Comparison of ENCODE assay signal across 1 fruit fly cellular context in genomic region chrX:14832562-14833303, dm6.
A peak's percentile ranks its signal among the peaks of the same experiment; 100 is the strongest.
TF ChIP-seq lines count a peak whose summit lies in the region.

TSS of gene CG14411 (plus strand) at chrX:14832647.

TF ChIP-seq in whole organism, embryonic, 481 proteins besides CTCF, POLR2A, EP300 and RAD21 (continued from another document):
- TF ChIP-seq stwl (tag; optimal IDR thresholded peaks at IDR 0.05; lab: Kevin White, UChicago) (peak; percentile 81), PHDP (tag; optimal IDR thresholded peaks at IDR 0.05; lab: Kevin White, UChicago) (no peak), nerfin-1 (tag; optimal IDR thresholded peaks at IDR 0.05; lab: Kevin White, UChicago) (no peak), Med (GFP tag; lab: Kevin White, UChicago) (peak; percentile 80), CG10543 (GFP tag; optimal IDR thresholded peaks at IDR 0.05; lab: Kevin White, UChicago) (no peak), Fer2 (tag; optimal IDR thresholded peaks at IDR 0.05; lab: Kevin White, UChicago) (no peak), Oaz (GFP tag; IDR thresholded peaks at IDR 0.05; lab: Robert Waterston, UW) (no peak), Dfd (GFP tag; optimal IDR thresholded peaks at IDR 0.05; lab: Kevin White, UChicago) (no peak), CG1602 (GFP tag; optimal IDR thresholded peaks at IDR 0.05; lab: Kevin White, UChicago) (no peak), Mrtf (GFP tag; IDR thresholded peaks at IDR 0.05; lab: Robert Waterston, UW) (no peak), dysf (GFP tag; IDR thresholded peaks at IDR 0.05; lab: Robert Waterston, UW) (0 out of 3 replicates have a peak, but pooled peaks have one; percentile 5), amos (GFP tag; IDR thresholded peaks at IDR 0.05; lab: Robert Waterston, UW; ENCODE audit: partially characterized antibody) (peak; percentile 48), CG2199 (GFP tag; IDR thresholded peaks at IDR 0.05; lab: Robert Waterston, UW) (no peak), Jarid2 (GFP tag; optimal IDR thresholded peaks at IDR 0.05; lab: Kevin White, UChicago) (peak; percentile 42), nmo (GFP tag; optimal IDR thresholded peaks at IDR 0.05; lab: Kevin White, UChicago) (no peak), CoRest (tag; optimal IDR thresholded peaks at IDR 0.05; lab: Kevin White, UChicago) (no peak), CG10209 (GFP tag; optimal IDR thresholded peaks at IDR 0.05; lab: Kevin White, UChicago) (no peak), pros (GFP tag; optimal IDR thresholded peaks at IDR 0.05; lab: Kevin White, UChicago) (no peak), HmgD (GFP tag; optimal IDR thresholded peaks at IDR 0.05; lab: Kevin White, UChicago) (peak; percentile 1), CG3407 (GFP tag; optimal IDR thresholded peaks at IDR 0.05; lab: Kevin White, UChicago) (no peak), al (GFP tag; IDR thresholded peaks at IDR 0.05; lab: Robert Waterston, UW) (no peak), CG12219 (GFP tag; optimal IDR thresholded peaks at IDR 0.05; lab: Kevin White, UChicago) (no peak), CG6272 (GFP tag; IDR thresholded peaks at IDR 0.05; lab: Robert Waterston, UW) (no peak), twi (tag; optimal IDR thresholded peaks at IDR 0.05; lab: Kevin White, UChicago) (no peak), Ets97D (GFP tag; optimal IDR thresholded peaks at IDR 0.05; lab: Kevin White, UChicago) (peak; percentile 53), seq (GFP tag; IDR thresholded peaks at IDR 0.05; lab: Robert Waterston, UW) (no peak), CG8290 (GFP tag; optimal IDR thresholded peaks at IDR 0.05; lab: Kevin White, UChicago) (no peak), CG8290 (tag; optimal IDR thresholded peaks at IDR 0.05; lab: Kevin White, UChicago) (peak in 1 of 2 experiments; percentile 35), stc (GFP tag; IDR thresholded peaks at IDR 0.05; lab: Robert Waterston, UW) (no peak), CG5953 (GFP tag; IDR thresholded peaks at IDR 0.05; lab: Robert Waterston, UW) (no peak), Adf1 (GFP tag; IDR thresholded peaks at IDR 0.05; lab: Robert Waterston, UW) (peak; percentile 82), run (tag; optimal IDR thresholded peaks at IDR 0.05; lab: Kevin White, UChicago) (no peak), tin (GFP tag; optimal IDR thresholded peaks at IDR 0.05; lab: Kevin White, UChicago) (no peak), Trl (optimal IDR thresholded peaks at IDR 0.05; lab: Kevin White, UChicago) (no peak), Trl (GFP tag; optimal IDR thresholded peaks at IDR 0.05; lab: Kevin White, UChicago) (no peak), CG11093 (GFP tag; IDR thresholded peaks at IDR 0.05; lab: Robert Waterston, UW) (no peak), Tbp (GFP tag; optimal IDR thresholded peaks at IDR 0.05; lab: Kevin White, UChicago) (no peak), Chrac-16 (GFP tag; optimal IDR thresholded peaks at IDR 0.05; lab: Kevin White, UChicago) (no peak), CG2712 (tag; optimal IDR thresholded peaks at IDR 0.05; lab: Kevin White, UChicago) (no peak), trem (tag; optimal IDR thresholded peaks at IDR 0.05; lab: Kevin White, UChicago) (peak; percentile 68), CG3726 (GFP tag; IDR thresholded peaks at IDR 0.05; lab: Robert Waterston, UW) (no peak), Ravus (GFP tag; IDR thresholded peaks at IDR 0.05; lab: Robert Waterston, UW) (no peak), cad (GFP tag; optimal IDR thresholded peaks at IDR 0.05; lab: Kevin White, UChicago) (no peak), CG11456 (GFP tag; IDR thresholded peaks at IDR 0.05; lab: Robert Waterston, UW) (no peak), Xrp1 (GFP tag; IDR thresholded peaks at IDR 0.05; lab: Robert Waterston, UW) (no peak), CG6791 (GFP tag; IDR thresholded peaks at IDR 0.05; lab: Robert Waterston, UW; ENCODE audit: partially characterized antibody) (0 out of 3 replicates have a peak, but pooled peaks have one; percentile 32), CG17612 (GFP tag; IDR thresholded peaks at IDR 0.05; lab: Robert Waterston, UW) (no peak), exex (tag; optimal IDR thresholded peaks at IDR 0.05; lab: Kevin White, UChicago) (no peak), gsb (GFP tag; IDR thresholded peaks at IDR 0.05; lab: Robert Waterston, UW) (no peak), CG1233 (GFP tag; optimal IDR thresholded peaks at IDR 0.05; lab: Kevin White, UChicago) (no peak), Lpt (GFP tag; optimal IDR thresholded peaks at IDR 0.05; lab: Kevin White, UChicago) (no peak), bbx (GFP tag; IDR thresholded peaks at IDR 0.05; lab: Robert Waterston, UW; ENCODE audit: partially characterized antibody) (no peak), dm (GFP tag; optimal IDR thresholded peaks at IDR 0.05; lab: Kevin White, UChicago) (peak; percentile 32), CG14710 (tag; optimal IDR thresholded peaks at IDR 0.05; lab: Kevin White, UChicago) (peak; percentile 67), crol (GFP tag; IDR thresholded peaks at IDR 0.05; lab: Robert Waterston, UW) (peak; percentile 80), gfzf (GFP tag; optimal IDR thresholded peaks at IDR 0.05; lab: Kevin White, UChicago) (peak; percentile 78), YL-1 (GFP tag; optimal IDR thresholded peaks at IDR 0.05; lab: Kevin White, UChicago) (peak; percentile 58), peb (GFP tag; IDR thresholded peaks at IDR 0.05; lab: Robert Waterston, UW) (no peak), ATbp (GFP tag; optimal IDR thresholded peaks at IDR 0.05; lab: Kevin White, UChicago) (no peak), sisA (GFP tag; IDR thresholded peaks at IDR 0.05; lab: Robert Waterston, UW) (no peak), tgo (GFP tag; IDR thresholded peaks at IDR 0.05; lab: Robert Waterston, UW) (no peak), CG15269 (tag; optimal IDR thresholded peaks at IDR 0.05; lab: Kevin White, UChicago) (no peak), zfh2 (GFP tag; optimal IDR thresholded peaks at IDR 0.05; lab: Kevin White, UChicago) (no peak), CG10366 (GFP tag; IDR thresholded peaks at IDR 0.05; lab: Robert Waterston, UW) (no peak), Hmr (GFP tag; optimal IDR thresholded peaks at IDR 0.05; lab: Kevin White, UChicago) (no peak), CG4424 (GFP tag; optimal IDR thresholded peaks at IDR 0.05; lab: Kevin White, UChicago) (no peak), Hr51 (GFP tag; optimal IDR thresholded peaks at IDR 0.05; lab: Kevin White, UChicago) (no peak), chinmo (GFP tag; IDR thresholded peaks at IDR 0.05; lab: Robert Waterston, UW; ENCODE audit: partially characterized antibody) (peak; percentile 85), Usf (GFP tag; optimal IDR thresholded peaks at IDR 0.05; lab: Kevin White, UChicago) (no peak), CG11247 (GFP tag; IDR thresholded peaks at IDR 0.05; lab: Robert Waterston, UW) (no peak), CG3847 (GFP tag; IDR thresholded peaks at IDR 0.05; lab: Robert Waterston, UW) (peak; percentile 35), Lim3 (GFP tag; IDR thresholded peaks at IDR 0.05; lab: Robert Waterston, UW) (no peak)
